Fruit fly (Drosophila melanogaster): ENCODE measurements around the gene vls.

Gene vls

dm6 chr2L:20082965-20083855 is 17.7 kb upstream of the vls start (continued):
- TF ChIP-seq ash1 (GFP tag; optimal IDR thresholded peaks at IDR 0.05), result no peak
- no peak for TF ChIP-seq H2.0 (GFP tag; IDR thresholded peaks at IDR 0.05)
- TF ChIP-seq CG14441 (GFP tag; IDR thresholded peaks at IDR 0.05), result 0 out of 2 replicates have a peak, but pooled peaks have one; percentile 8
- TF ChIP-seq CG13424 (tag; optimal IDR thresholded peaks at IDR 0.05), result no peak
- no peak for TF ChIP-seq zen (tag; optimal IDR thresholded peaks at IDR 0.05)
- TF ChIP-seq bcd (GFP tag; optimal IDR thresholded peaks at IDR 0.05), result no peak
- peak; percentile 34; the same call in 1 of the 2 replicates for TF ChIP-seq Ptx1 (GFP tag; IDR thresholded peaks at IDR 0.05)
- TF ChIP-seq CG16813 (GFP tag; IDR thresholded peaks at IDR 0.05; ENCODE audit: partially characterized antibody), result 0 out of 3 replicates have a peak, but pooled peaks have one; percentile 28
- no peak for TF ChIP-seq CG13123 (GFP tag; optimal IDR thresholded peaks at IDR 0.05)
- TF ChIP-seq CG5245 (GFP tag; optimal IDR thresholded peaks at IDR 0.05), result no peak
- TF ChIP-seq seq (GFP tag; IDR thresholded peaks at IDR 0.05), result 0 out of 2 replicates have a peak, but pooled peaks have one; percentile 28
- TF ChIP-seq CG34376 (GFP tag; optimal IDR thresholded peaks at IDR 0.05), result peak; percentile 43
- peak; percentile 50 for TF ChIP-seq dysf (GFP tag; IDR thresholded peaks at IDR 0.05)
- TF ChIP-seq Hand (GFP tag; optimal IDR thresholded peaks at IDR 0.05), result no peak
- TF ChIP-seq kni (GFP tag; optimal IDR thresholded peaks at IDR 0.05), result no peak
- TF ChIP-seq CG16863 (GFP tag; optimal IDR thresholded peaks at IDR 0.05), result no peak
- no peak for TF ChIP-seq Antp (GFP tag; optimal IDR thresholded peaks at IDR 0.05)
- TF ChIP-seq hbn (GFP tag; IDR thresholded peaks at IDR 0.05; ENCODE audit: partially characterized antibody), result no peak
- no peak for TF ChIP-seq Awh (GFP tag; IDR thresholded peaks at IDR 0.05)
- TF ChIP-seq CG6175 (GFP tag; IDR thresholded peaks at IDR 0.05), result peak; percentile 40; the same call in 1 of the 3 replicates
- no peak for TF ChIP-seq sens-2 (GFP tag; IDR thresholded peaks at IDR 0.05)
- no peak for TF ChIP-seq CG33213 (GFP tag; optimal IDR thresholded peaks at IDR 0.05)
- TF ChIP-seq NfI (GFP tag; optimal IDR thresholded peaks at IDR 0.05), result no peak
- TF ChIP-seq CG14710 (tag; optimal IDR thresholded peaks at IDR 0.05), result no peak
- TF ChIP-seq kay (GFP tag; optimal IDR thresholded peaks at IDR 0.05), result no peak
- no peak for TF ChIP-seq org-1 (GFP tag; optimal IDR thresholded peaks at IDR 0.05)
- TF ChIP-seq jumu (GFP tag; optimal IDR thresholded peaks at IDR 0.05), result no peak
- no peak for TF ChIP-seq Sry-β (GFP tag; optimal IDR thresholded peaks at IDR 0.05)
- peak; percentile 43; the same call in 1 of the 2 replicates for TF ChIP-seq Drgx (GFP tag; IDR thresholded peaks at IDR 0.05)
- TF ChIP-seq inv (GFP tag; IDR thresholded peaks at IDR 0.05; ENCODE audit: partially characterized antibody), result no peak
- no peak for TF ChIP-seq CG9932 (GFP tag; IDR thresholded peaks at IDR 0.05)
- 0 out of 3 replicates have a peak, but pooled peaks have one; percentile 26 for TF ChIP-seq CG34224 (GFP tag; IDR thresholded peaks at IDR 0.05; ENCODE audit: partially characterized antibody)
- no peak for TF ChIP-seq CG15479 (GFP tag; optimal IDR thresholded peaks at IDR 0.05)
- TF ChIP-seq scrt (GFP tag; optimal IDR thresholded peaks at IDR 0.05), result no peak

- TF ChIP-seq CG15269 (tag; optimal IDR thresholded peaks at IDR 0.05) (no peak), Taf1 (GFP tag; IDR thresholded peaks at IDR 0.05) (no peak), slbo (GFP tag; IDR thresholded peaks at IDR 0.05) (peak; percentile 37; the same call in 1 of the 2 replicates), nom (GFP tag; optimal IDR thresholded peaks at IDR 0.05) (peak; percentile 28), nerfin-2 (GFP tag; IDR thresholded peaks at IDR 0.05; ENCODE audit: partially characterized antibody) (0 out of 2 replicates have a peak, but pooled peaks have one; percentile 21), CG6765 (GFP tag; optimal IDR thresholded peaks at IDR 0.05) (no peak), CG8478 (optimal IDR thresholded peaks at IDR 0.05) (peak; percentile 39), Deaf1 (tag; optimal IDR thresholded peaks at IDR 0.05) (peak; percentile 16), CG2120 (GFP tag; optimal IDR thresholded peaks at IDR 0.05) (peak; percentile 13), lmd (GFP tag; IDR thresholded peaks at IDR 0.05) (0 out of 2 replicates have a peak, but pooled peaks have one; percentile 18), lab (GFP tag; optimal IDR thresholded peaks at IDR 0.05) (peak; percentile 21), CG13624 (GFP tag; optimal IDR thresholded peaks at IDR 0.05) (peak; percentile 0), sens-2 (GFP tag; IDR thresholded peaks at IDR 0.05) (0 out of 2 replicates have a peak, but pooled peaks have one; percentile 16), Sox102F (GFP tag; optimal IDR thresholded peaks at IDR 0.05) (peak; percentile 15), lilli (GFP tag; optimal IDR thresholded peaks at IDR 0.05) (no peak)
Observed at dm6 chr2L:20082155-20082964, 16.9 kb upstream of the vls start.

Data from whole organism, embryonic.